Worm (Caenorhabditis elegans) whole organism, L4 larva: Measurements from ENCODE around the gene sec-6.

Experiments used
- F37D6.2 ChIP-seq: sonication (generic microtip); optimal IDR thresholded peaks from 2 replicates; lab custom pipeline; 2016; ENCODE audit warnings: mild to moderate bottlenecking, missing genetic modification characterization, missing compliant biosample characterization
- F49E8.2 ChIP-seq: sonication (generic microtip); optimal IDR thresholded peaks from 2 replicates; lab custom pipeline; 2016; ENCODE audit warnings: missing compliant biosample characterization, mild to moderate bottlenecking, missing genetic modification characterization, borderline replicate concordance
- T26A8.4 ChIP-seq: fragments of 200-800 bp; sonication (Bioruptor generic); IDR thresholded peaks from 2 replicates; pipeline ENCODE4 v1.3.6; 2022; ENCODE audit warnings: missing genetic modification characterization, missing compliant biosample characterization
- ZK546.5 ChIP-seq, 2 experiments: sonication (generic microtip); optimal IDR thresholded peaks; 2 replicates each; lab custom pipeline; 2017; ENCODE audit warnings: missing biosample characterization in 2 of 2, missing genetic modification characterization in 2 of 2
- aha-1 ChIP-seq: fragments of 150-350 bp; peaks from one replicate; lab custom pipeline; 2014; ENCODE audit warnings: missing biosample characterization, missing genetic modification characterization
- arid-1 ChIP-seq: fragments of 200-800 bp; sonication (Bioruptor generic); conservative IDR thresholded peaks from 2 replicates; pipeline ENCODE4 v1.3.6; 2022; ENCODE audit warnings: missing genetic modification reagents, missing genetic modification characterization, missing compliant biosample characterization
- attf-4 ChIP-seq: sonication (generic microtip); optimal IDR thresholded peaks from 3 replicates; lab custom pipeline; 2017; ENCODE audit warnings: missing biosample characterization, missing genetic modification characterization
- ceh-20 ChIP-seq: fragments of 200-800 bp; sonication (Bioruptor generic); IDR thresholded peaks from 2 replicates; pipeline ENCODE4 v1.3.6; 2022; ENCODE audit warnings: missing genetic modification reagents, missing genetic modification characterization, missing compliant biosample characterization
- ceh-28 ChIP-seq: fragments of 150-350 bp; optimal IDR thresholded peaks from 2 replicates; lab custom pipeline; 2014; ENCODE audit warnings: missing biosample characterization, missing genetic modification reagents, missing genetic modification characterization
- ceh-32 ChIP-seq: sonication (generic microtip); optimal IDR thresholded peaks from 2 replicates; lab custom pipeline; 2016; ENCODE audit warnings: mild to moderate bottlenecking, missing genetic modification characterization, missing compliant biosample characterization; ENCODE audit not compliant: poor library complexity
- ceh-82 ChIP-seq: sonication (generic microtip); optimal IDR thresholded peaks from 2 replicates; lab custom pipeline; 2017; ENCODE audit warnings: missing biosample characterization, missing genetic modification characterization
- ces-1 ChIP-seq: fragments of 150-350 bp; sonication (generic microtip); optimal IDR thresholded peaks from 4 replicates; lab custom pipeline; 2014; ENCODE audit warnings: missing biosample characterization, missing genetic modification reagents, missing genetic modification characterization
- ctbp-1 ChIP-seq: fragments of 200-800 bp; sonication (Bioruptor generic); IDR thresholded peaks from 2 replicates; pipeline ENCODE4 v1.3.6; 2022; ENCODE audit warnings: missing genetic modification reagents, missing genetic modification characterization, missing compliant biosample characterization
- daf-16 ChIP-seq, 3 experiments: sonication (generic microtip); optimal IDR thresholded peaks; 2 replicates each; lab custom pipeline; 2016 to 2017; ENCODE audit warnings: missing genetic modification characterization in 3 of 3, missing genetic modification reagents in 3 of 3, mild to moderate bottlenecking in 2 of 3, missing compliant biosample characterization in 2 of 3, missing biosample characterization in 1 of 3, moderate library complexity in 1 of 3
- daf-19 ChIP-seq: fragments of 200-800 bp; sonication (Bioruptor generic); conservative IDR thresholded peaks from 2 replicates; pipeline ENCODE4 v1.3.6; 2022; ENCODE audit warnings: missing genetic modification characterization, missing compliant biosample characterization
- dpl-1 ChIP-seq: fragments of 150-350 bp; optimal IDR thresholded peaks from 2 replicates; lab custom pipeline; 2014; ENCODE audit warnings: missing biosample characterization, missing genetic modification reagents, missing genetic modification characterization
- fkh-10 ChIP-seq: fragments of 150-350 bp; optimal IDR thresholded peaks from 2 replicates; lab custom pipeline; 2014; ENCODE audit warnings: missing biosample characterization, missing genetic modification reagents, missing genetic modification characterization
- hif-1 ChIP-seq, 2 experiments: sonication (generic microtip); optimal IDR thresholded peaks; 2 replicates each; lab custom pipeline; 2016 to 2017; ENCODE audit warnings: missing compliant biosample characterization in 2 of 2, missing genetic modification characterization in 2 of 2, missing genetic modification reagents in 2 of 2, missing genotype in 2 of 2, mild to moderate bottlenecking in 1 of 2
- hlh-11 ChIP-seq: fragments of 200-800 bp; sonication (Bioruptor generic); optimal IDR thresholded peaks from 2 replicates; lab custom pipeline; 2018; ENCODE audit warnings: mild to moderate bottlenecking, missing genetic modification characterization, missing compliant biosample characterization
- hmg-1.1 ChIP-seq: fragments of 200-800 bp; sonication (Bioruptor generic); IDR thresholded peaks from 2 replicates; pipeline ENCODE4 v1.3.6; 2022; ENCODE audit warnings: missing genetic modification reagents, missing genetic modification characterization, missing compliant biosample characterization
- lim-7 ChIP-seq: fragments of 200-800 bp; sonication (Bioruptor generic); IDR thresholded peaks from 2 replicates; pipeline ENCODE4 v1.3.6; 2022; ENCODE audit warnings: missing genetic modification characterization, missing compliant biosample characterization
- lin-13 ChIP-seq: fragments of 150-350 bp; optimal IDR thresholded peaks from 2 replicates; lab custom pipeline; 2014; ENCODE audit warnings: missing biosample characterization, missing genetic modification reagents, missing genetic modification characterization
- lin-38 ChIP-seq: fragments of 200-800 bp; sonication (Bioruptor generic); IDR thresholded peaks from 2 replicates; pipeline ENCODE4 v1.3.6; 2022; ENCODE audit warnings: missing genetic modification reagents, missing genetic modification characterization, missing compliant biosample characterization
- lsy-2 ChIP-seq, 2 experiments: fragments of 150-350 bp in 1 of 2; sonication (generic microtip) in 1 of 2; optimal IDR thresholded peaks; 2 replicates each; lab custom pipeline; 2014 to 2017; ENCODE audit warnings: missing biosample characterization in 2 of 2, missing genetic modification characterization in 2 of 2
- madf-5 ChIP-seq, 2 experiments: fragments of 200-800 bp; sonication (Bioruptor generic); IDR thresholded peaks; 2 replicates each; pipeline ENCODE4 v1.3.6; 2022; ENCODE audit warnings: missing compliant biosample characterization in 2 of 2, missing genetic modification characterization in 2 of 2
- mdl-1 ChIP-seq, 2 experiments: fragments of 150-350 bp in 1 of 2; sonication (generic microtip) in 1 of 2; optimal IDR thresholded peaks; 2 replicates each; lab custom pipeline; 2014 to 2017; ENCODE audit warnings: missing biosample characterization in 2 of 2, missing genetic modification characterization in 2 of 2
- mdt-29 ChIP-seq: fragments of 200-800 bp; sonication (Bioruptor generic); IDR thresholded peaks from 2 replicates; pipeline ENCODE4 v1.3.6; 2022; ENCODE audit warnings: missing genetic modification reagents, missing genetic modification characterization, missing compliant biosample characterization
- mep-1 ChIP-seq: fragments of 150-350 bp; sonication (generic microtip); optimal IDR thresholded peaks from 3 replicates; lab custom pipeline; 2014; ENCODE audit warnings: missing biosample characterization, missing genetic modification characterization
- nhr-11 ChIP-seq: fragments of 150-350 bp; optimal IDR thresholded peaks from 2 replicates; lab custom pipeline; 2014; ENCODE audit warnings: missing biosample characterization, missing genetic modification characterization
- nhr-25 ChIP-seq: sonication (generic microtip); optimal IDR thresholded peaks from 2 replicates; lab custom pipeline; 2017; ENCODE audit warnings: missing genetic modification characterization, mild to moderate bottlenecking, missing compliant biosample characterization, antibody characterized with exemption, moderate library complexity, borderline replicate concordance; ENCODE audit not compliant: insufficient read depth
- nhr-28 ChIP-seq: fragments of 150-350 bp; optimal IDR thresholded peaks from 2 replicates; lab custom pipeline; 2014; ENCODE audit warnings: missing biosample characterization, missing genetic modification characterization
- nhr-42 ChIP-seq: fragments of 200-800 bp; sonication (Bioruptor generic); IDR thresholded peaks from 2 replicates; pipeline ENCODE4 v1.3.6; 2022; ENCODE audit warnings: missing genetic modification characterization, missing compliant biosample characterization
- nhr-6 ChIP-seq: fragments of 150-350 bp; optimal IDR thresholded peaks from 2 replicates; lab custom pipeline; 2014; ENCODE audit warnings: missing biosample characterization, missing genetic modification characterization
- nhr-76 ChIP-seq: fragments of 150-350 bp; optimal IDR thresholded peaks from 2 replicates; lab custom pipeline; 2014; ENCODE audit warnings: missing biosample characterization, missing genetic modification characterization
- php-3 ChIP-seq: fragments of 200-800 bp; sonication (Bioruptor generic); IDR thresholded peaks from 2 replicates; pipeline ENCODE4 v1.3.6; 2022; ENCODE audit warnings: missing genetic modification reagents, missing genetic modification characterization, missing compliant biosample characterization
- rbr-2 ChIP-seq: sonication (generic microtip); optimal IDR thresholded peaks from 2 replicates; lab custom pipeline; 2016; ENCODE audit warnings: missing genotype, missing genetic modification characterization, missing compliant biosample characterization
- saeg-2 ChIP-seq: fragments of 200-800 bp; sonication (Bioruptor generic); IDR thresholded peaks from 2 replicates; pipeline ENCODE4 v1.3.6; 2022; ENCODE audit warnings: missing genetic modification reagents, missing genetic modification characterization, missing compliant biosample characterization
- set-16 ChIP-seq: fragments of 200-800 bp; sonication (Bioruptor generic); IDR thresholded peaks from 2 replicates; pipeline ENCODE4 v1.3.6; 2022; ENCODE audit warnings: missing genetic modification reagents, missing genetic modification characterization, missing compliant biosample characterization
- tag-97 ChIP-seq: fragments of 200-800 bp; sonication (Bioruptor generic); IDR thresholded peaks from 2 replicates; pipeline ENCODE4 v1.3.6; 2022; ENCODE audit warnings: missing genetic modification characterization, missing compliant biosample characterization
- tra-1 ChIP-seq: fragments of 200-800 bp; sonication (Bioruptor generic); IDR thresholded peaks from 2 replicates; pipeline ENCODE4 v1.3.6; 2022; ENCODE audit warnings: missing genetic modification reagents, missing genetic modification characterization, missing compliant biosample characterization
- unc-39 ChIP-seq: sonication (generic microtip); optimal IDR thresholded peaks from 2 replicates; lab custom pipeline; 2017; ENCODE audit warnings: missing biosample characterization, missing genetic modification characterization
- zfp-3 ChIP-seq: fragments of 200-800 bp; sonication (Bioruptor generic); conservative IDR thresholded peaks from 2 replicates; pipeline ENCODE4 v1.3.6; 2022; ENCODE audit warnings: missing genetic modification reagents, missing genetic modification characterization, missing compliant biosample characterization
- ztf-7 ChIP-seq: fragments of 150-350 bp; optimal IDR thresholded peaks from 2 replicates; lab custom pipeline; 2014; ENCODE audit warnings: missing biosample characterization, missing genetic modification characterization

sec-6 gene

DNA sequence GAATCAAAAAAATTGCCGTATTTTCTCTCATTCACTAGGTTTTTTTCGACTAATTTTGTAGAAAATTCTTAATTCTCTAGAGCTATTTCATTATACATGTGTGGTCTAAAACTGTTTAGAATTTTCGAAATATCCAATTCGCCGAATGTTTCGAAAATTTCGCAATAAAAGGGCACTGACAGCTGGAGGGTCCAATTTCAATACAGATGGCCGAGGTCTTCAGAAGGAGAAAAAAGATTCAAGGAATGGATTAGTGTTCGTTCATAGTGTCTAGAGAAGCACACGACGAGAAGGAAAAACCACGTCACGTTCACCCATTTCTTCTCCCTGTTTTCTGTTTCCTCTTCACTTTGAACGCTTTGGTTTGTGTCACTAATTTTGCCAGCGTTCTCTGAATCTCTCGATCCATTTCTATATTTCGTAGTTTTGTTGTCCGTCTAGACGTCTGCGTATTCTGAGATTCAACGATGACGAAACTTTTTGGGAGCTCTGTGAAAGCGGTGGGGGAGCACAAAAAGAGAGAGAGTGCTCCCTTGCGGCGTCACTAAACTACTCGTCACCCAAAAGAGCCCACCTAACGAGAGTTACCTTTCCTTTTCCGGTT lies 33.2 kb upstream of the sec-6 start (continued):
- TF ChIP-seq nhr-6 (tag; lab: Kevin White, UChicago) (peak; percentile 13), fkh-10 (peak; percentile 83), ceh-32 (tag; lab: Kevin White, UChicago) (no peak), ceh-28 (tag; lab: Kevin White, UChicago) (no peak), dpl-1 (GFP tag; lab: Kevin White, UChicago) (peak; percentile 20), arid-1 (GFP tag; lab: Robert Waterston, UW) (0 out of 2 replicates have a peak, but pooled peaks have one; percentile 20), lim-7 (GFP tag; lab: Robert Waterston, UW) (no peak), nhr-28 (peak; percentile 86), F49E8.2 (no peak)

DNA sequence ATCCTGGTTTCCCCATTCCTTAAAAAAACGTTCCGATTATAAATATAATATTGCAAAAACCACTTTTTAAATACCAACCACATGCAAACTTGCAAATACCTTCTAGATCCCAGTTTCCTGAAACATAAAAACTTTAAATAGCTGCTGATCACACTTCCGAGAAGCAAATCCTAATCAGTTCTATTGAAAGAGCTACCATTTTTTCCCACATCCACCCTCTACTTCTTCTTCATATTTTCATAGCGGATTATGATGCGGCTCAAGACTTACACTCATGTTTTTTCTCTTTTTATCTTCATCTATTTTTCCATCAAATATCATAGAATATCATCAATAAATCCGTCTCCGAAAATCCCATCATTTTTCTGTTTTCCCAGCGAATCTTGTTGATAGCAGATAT lies 32.5 kb upstream of the sec-6 start:
- TF ChIP-seq daf-16 (GFP tag; optimal IDR thresholded peaks at IDR 0.05; lab: Kevin White, UChicago) (peak in 1 of 2 experiments; percentile 62), daf-16 (tag; optimal IDR thresholded peaks at IDR 0.05; lab: Kevin White, UChicago) (no peak), F37D6.2 (tag; lab: Kevin White, UChicago) (no peak), ces-1 (no peak), ZK546.5 (tag; optimal IDR thresholded peaks at IDR 0.05; lab: Kevin White, UChicago) (no peak), php-3 (no peak)

- TF ChIP-seq mdl-1 (tag; optimal IDR thresholded peaks at IDR 0.05; lab: Kevin White, UChicago) (no peak), daf-19 (GFP tag; lab: Robert Waterston, UW) (no peak), aha-1 (tag; lab: Kevin White, UChicago) (peak; percentile 76), tra-1 (GFP tag; lab: Robert Waterston, UW) (no peak), lsy-2 (tag; optimal IDR thresholded peaks at IDR 0.05; lab: Kevin White, UChicago) (peak in 1 of 2 experiments; percentile 24), ztf-7 (tag; lab: Kevin White, UChicago) (no peak), arid-1 (GFP tag; lab: Robert Waterston, UW) (no peak)
Observed at ce11 chrII:5328912-5329311, 30.4 kb upstream of the sec-6 start.

DNA sequence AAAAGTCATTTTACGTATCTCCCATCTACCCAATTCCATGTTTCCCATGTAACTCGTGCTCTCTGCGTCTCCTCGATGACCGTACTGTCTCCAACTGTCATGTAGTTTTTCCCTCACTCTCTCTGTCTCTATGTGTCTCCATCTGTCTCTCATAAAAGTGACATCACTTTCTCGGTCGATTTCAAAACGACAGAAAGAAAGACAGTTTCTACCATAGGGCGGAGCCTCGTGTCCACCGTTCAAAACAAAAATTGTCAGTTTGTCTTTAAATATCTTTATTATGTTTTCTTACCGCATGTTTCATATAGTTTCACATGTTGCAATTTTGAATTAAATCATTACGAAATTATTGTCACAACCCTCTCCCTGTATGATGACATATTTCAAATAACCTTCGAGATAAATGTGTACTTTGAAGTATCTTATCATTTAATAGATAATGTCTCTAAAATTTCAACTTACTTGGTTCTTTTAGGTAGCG lies 29.1 kb upstream of the sec-6 start:
- TF ChIP-seq ceh-20 (GFP tag; lab: Robert Waterston, UW) (peak; percentile 77), unc-39 (tag; lab: Kevin White, UChicago) (no peak), saeg-2 (0 out of 2 replicates have a peak, but pooled peaks have one; percentile 42), mdt-29 (GFP tag; lab: Robert Waterston, UW) (peak; percentile 59; the same call in 1 of the 2 replicates), T26A8.4 (GFP tag; lab: Robert Waterston, UW) (peak; percentile 64), attf-4 (tag; lab: Kevin White, UChicago) (no peak), php-3 (peak; percentile 89), hif-1 (tag; optimal IDR thresholded peaks at IDR 0.05; lab: Kevin White, UChicago) (peak; percentile 9 to 71), set-16 (GFP tag; lab: Robert Waterston, UW) (0 out of 2 replicates have a peak, but pooled peaks have one; percentile 10), tag-97 (GFP tag; lab: Robert Waterston, UW) (no peak), hmg-1.1 (peak; percentile 74), nhr-25 (tag; lab: Kevin White, UChicago) (peak; percentile 95), lsy-2 (tag; optimal IDR thresholded peaks at IDR 0.05; lab: Kevin White, UChicago) (peak; percentile 67 to 86), rbr-2 (tag; lab: Kevin White, UChicago) (peak; percentile 68), zfp-3 (GFP tag; lab: Robert Waterston, UW) (0 out of 2 replicates have a peak, but pooled peaks have one; percentile 27), nhr-28 (peak; percentile 88), mep-1 (tag; lab: Kevin White, UChicago) (peak; percentile 68), nhr-42 (no peak), hlh-11 (tag; lab: Kevin White, UChicago) (peak; percentile 97), lin-38 (GFP tag; lab: Robert Waterston, UW) (peak; percentile 36), lin-13 (peak; percentile 65), madf-5 (GFP tag; IDR thresholded peaks at IDR 0.05; lab: Robert Waterston, UW) (no peak), ctbp-1 (no peak), daf-16 (GFP tag; optimal IDR thresholded peaks at IDR 0.05; lab: Kevin White, UChicago) (peak in 1 of 2 experiments; percentile 39), daf-16 (tag; optimal IDR thresholded peaks at IDR 0.05; lab: Kevin White, UChicago) (peak; percentile 23), nhr-11 (tag; lab: Kevin White, UChicago) (peak; percentile 63), ceh-82 (tag; lab: Kevin White, UChicago) (no peak), nhr-76 (peak; percentile 41), ceh-28 (tag; lab: Kevin White, UChicago) (no peak)
